Fruit fly (Drosophila melanogaster): ENCODE measurements around the gene CG31522.

The CG31522 gene

dm6 chr3R:4484999-4485398 lies 22.3 kb upstream of the CG31522 start, which contains the start of gene Fip1 (continued):
- TF ChIP-seq GATAe (GFP tag; conservative IDR thresholded peaks at IDR 0.05) (no peak), TFAM (GFP tag; optimal IDR thresholded peaks at IDR 0.05) (no peak), zfh1 (GFP tag; IDR thresholded peaks at IDR 0.05) (no peak), Med (GFP tag) (peak; percentile 67), CG1233 (GFP tag; optimal IDR thresholded peaks at IDR 0.05) (no peak), Dbx (GFP tag; IDR thresholded peaks at IDR 0.05) (0 out of 3 replicates have a peak, but pooled peaks have one; percentile 19), ac (GFP tag; optimal IDR thresholded peaks at IDR 0.05) (no peak), CG34224 (GFP tag; IDR thresholded peaks at IDR 0.05; ENCODE audit: partially characterized antibody) (0 out of 3 replicates have a peak, but pooled peaks have one; percentile 18), Camta (GFP tag; optimal IDR thresholded peaks at IDR 0.05) (no peak), sim (GFP tag; IDR thresholded peaks at IDR 0.05) (no peak)

- TF ChIP-seq tap (tag; optimal IDR thresholded peaks at IDR 0.05) (no peak), Mes4 (GFP tag; optimal IDR thresholded peaks at IDR 0.05) (no peak), grn (GFP tag; optimal IDR thresholded peaks at IDR 0.05) (no peak), chinmo (GFP tag; IDR thresholded peaks at IDR 0.05; ENCODE audit: partially characterized antibody) (no peak), cg (GFP tag; optimal IDR thresholded peaks at IDR 0.05) (no peak), CG4404 (GFP tag; IDR thresholded peaks at IDR 0.05) (no peak), CG14050 (GFP tag; IDR thresholded peaks at IDR 0.05) (no peak), sens (GFP tag) (peak; percentile 13)
These were observed 17.8 kb upstream of the CG31522 start, which contains the start of gene sac for dm6 chr3R:4480512-4480911. TSS of gene sac (plus strand) at chr3R:4480812.

DNA sequence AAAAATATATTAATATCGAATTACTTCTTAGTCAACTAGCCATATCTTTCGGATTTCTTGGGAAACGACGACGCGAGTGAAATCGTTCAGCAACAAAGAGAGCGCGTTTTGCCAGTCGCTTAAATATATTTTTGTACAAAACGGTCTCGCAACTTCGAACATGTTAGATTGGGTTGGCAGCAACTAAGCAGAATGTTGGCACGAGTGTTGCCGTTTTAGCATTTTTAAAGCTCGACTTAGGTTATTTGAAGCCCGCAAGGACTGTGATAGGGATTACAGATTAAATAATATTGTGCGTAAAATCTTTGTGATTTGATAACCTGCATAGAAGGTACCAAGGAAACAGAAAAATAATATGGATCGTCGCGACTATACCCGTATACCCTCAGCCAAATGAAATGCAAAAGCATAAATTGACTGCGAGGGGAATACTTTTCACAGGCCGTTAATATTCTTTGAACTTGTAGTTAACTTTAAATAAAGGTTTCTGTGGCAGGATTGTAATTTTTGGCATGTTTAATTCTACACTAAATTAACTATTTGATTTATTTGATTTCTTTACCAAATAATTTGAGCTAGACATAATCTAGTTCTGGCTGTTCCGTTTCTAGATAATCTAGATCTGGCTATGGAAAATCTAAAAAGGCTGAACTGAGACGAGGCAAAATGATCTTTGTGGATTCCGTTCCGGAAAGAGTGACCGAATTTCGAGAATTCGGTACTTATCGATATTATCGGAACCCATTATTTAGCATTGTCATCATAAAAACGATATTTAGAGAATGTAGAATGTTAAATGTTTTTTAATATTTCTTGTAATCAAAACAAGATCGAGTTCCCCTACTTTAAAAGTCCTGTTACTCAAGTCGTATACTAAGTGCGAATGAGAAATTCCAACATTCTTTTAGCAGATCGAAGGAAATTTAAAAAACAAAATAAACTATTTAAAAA lies 16.6 kb upstream of the CG31522 start, which contains the start of gene CG31523:
Gene CG31523, minus strand, starts transcription at position 170 of the 951 bp plus-strand sequence.
- TF ChIP-seq CG12299 (tag; optimal IDR thresholded peaks at IDR 0.05) (no peak), MTF-1 (GFP tag; optimal IDR thresholded peaks at IDR 0.05; ENCODE audit: borderline replicate concordance) (no peak), CG10147 (GFP tag; optimal IDR thresholded peaks at IDR 0.05) (no peak), tin (GFP tag; optimal IDR thresholded peaks at IDR 0.05) (no peak), CG33557 (GFP tag; optimal IDR thresholded peaks at IDR 0.05) (no peak), CG2202 (tag; optimal IDR thresholded peaks at IDR 0.05) (no peak), unc-4 (GFP tag; IDR thresholded peaks at IDR 0.05; ENCODE audit: partially characterized antibody) (peak; percentile 63), ind (GFP tag; optimal IDR thresholded peaks at IDR 0.05) (no peak), CG17361 (GFP tag; IDR thresholded peaks at IDR 0.05) (peak; percentile 53; the same call in 2 of the 3 replicates), CG16813 (GFP tag; IDR thresholded peaks at IDR 0.05; ENCODE audit: partially characterized antibody) (peak; percentile 76), ham (GFP tag; IDR thresholded peaks at IDR 0.05) (no peak), Hey (tag; optimal IDR thresholded peaks at IDR 0.05) (no peak), inv (GFP tag; IDR thresholded peaks at IDR 0.05; ENCODE audit: partially characterized antibody) (peak; percentile 75), Hmx (GFP tag; optimal IDR thresholded peaks at IDR 0.05) (no peak), CG14710 (tag; optimal IDR thresholded peaks at IDR 0.05) (peak; percentile 12), CG12659 (GFP tag; optimal IDR thresholded peaks at IDR 0.05) (peak; percentile 31), Dp (GFP tag; optimal IDR thresholded peaks at IDR 0.05) (peak; percentile 23), salm (tag; optimal IDR thresholded peaks at IDR 0.05) (no peak), sna (GFP tag; IDR thresholded peaks at IDR 0.05; ENCODE audit: partially characterized antibody) (peak; percentile 82), CG3407 (GFP tag; optimal IDR thresholded peaks at IDR 0.05) (no peak), CG33213 (GFP tag; optimal IDR thresholded peaks at IDR 0.05) (no peak), Tbp (GFP tag; optimal IDR thresholded peaks at IDR 0.05) (peak; percentile 99), Hr78 (GFP tag; optimal IDR thresholded peaks at IDR 0.05) (no peak), Sin3A (optimal IDR thresholded peaks at IDR 0.05) (peak; percentile 16), Sry-δ (GFP tag; optimal IDR thresholded peaks at IDR 0.05) (peak; percentile 57), bbx (GFP tag; IDR thresholded peaks at IDR 0.05; ENCODE audit: partially characterized antibody) (peak; percentile 58; the same call in 1 of the 2 replicates), B-H2 (GFP tag; optimal IDR thresholded peaks at IDR 0.05) (no peak), Bgb (GFP tag; IDR thresholded peaks at IDR 0.05; ENCODE audit: partially characterized antibody) (peak; percentile 85)
